Worm (Caenorhabditis elegans) whole organism, L4/young adult: ENCODE results near the gene spr-3.

Source experiments
- W03F9.2 ChIP-seq: fragments of 150-350 bp; optimal IDR thresholded peaks from 2 replicates; lab custom pipeline; 2014; ENCODE audit warnings: missing biosample characterization, missing genetic modification characterization
- dao-5 ChIP-seq: sonication (generic microtip); optimal IDR thresholded peaks from 2 replicates; lab custom pipeline; 2016; ENCODE audit warnings: missing genotype, missing genetic modification characterization, moderate library complexity, missing compliant biosample characterization
- him-1 ChIP-seq: sonication (generic microtip); optimal IDR thresholded peaks from 2 replicates; lab custom pipeline; 2016; ENCODE audit warnings: missing genotype, missing genetic modification reagents, missing genetic modification characterization, missing compliant biosample characterization

Gene spr-3

DNA sequence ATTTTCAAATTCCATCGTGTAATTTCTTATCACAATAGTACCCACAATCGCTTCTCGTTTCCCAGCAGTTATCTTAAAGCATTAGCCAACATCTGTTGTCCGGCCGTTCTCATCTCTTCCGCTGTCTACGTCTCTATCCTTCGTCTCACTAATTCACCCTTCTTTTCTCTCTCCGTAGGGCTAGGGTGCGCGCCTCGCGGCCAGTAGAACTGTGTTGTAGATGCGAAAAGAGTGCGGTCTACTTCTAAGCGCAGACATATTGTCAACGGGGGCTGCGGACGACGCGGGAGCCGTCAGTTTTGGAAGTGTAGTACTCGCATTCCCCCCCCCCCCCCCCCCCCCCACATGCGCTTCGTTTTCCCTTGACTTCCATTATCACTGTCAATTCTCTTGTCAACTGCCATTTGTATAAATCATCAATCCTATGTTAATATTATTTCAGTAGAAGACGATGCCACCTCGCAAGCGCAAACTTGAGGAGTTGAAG is at the start of gene spr-3:
spr-3 (plus strand) TSS at position 437 of the 487 bp plus-strand sequence.
- TF ChIP-seq dao-5 (tag; lab: Kevin White, UChicago) (no peak), W03F9.2 (tag; lab: Kevin White, UChicago) (no peak), him-1 (tag; lab: Kevin White, UChicago) (no peak)

ce11 chrX:4464367-4464766 is 49.5 kb upstream of the spr-3 start:
- TF ChIP-seq dao-5 (tag; lab: Kevin White, UChicago) (no peak), W03F9.2 (tag; lab: Kevin White, UChicago) (no peak), him-1 (tag; lab: Kevin White, UChicago) (no peak)

- TF ChIP-seq dao-5 (tag; lab: Kevin White, UChicago): no peak
- no peak for TF ChIP-seq him-1 (tag; lab: Kevin White, UChicago)
- no peak for TF ChIP-seq W03F9.2 (tag; lab: Kevin White, UChicago)
Measured at ce11 chrX:4466218-4466617, 47.7 kb upstream of the spr-3 start, which contains the start of gene nmur-3. Gene nmur-3 (plus strand): TSS chrX:4466518.

DNA sequence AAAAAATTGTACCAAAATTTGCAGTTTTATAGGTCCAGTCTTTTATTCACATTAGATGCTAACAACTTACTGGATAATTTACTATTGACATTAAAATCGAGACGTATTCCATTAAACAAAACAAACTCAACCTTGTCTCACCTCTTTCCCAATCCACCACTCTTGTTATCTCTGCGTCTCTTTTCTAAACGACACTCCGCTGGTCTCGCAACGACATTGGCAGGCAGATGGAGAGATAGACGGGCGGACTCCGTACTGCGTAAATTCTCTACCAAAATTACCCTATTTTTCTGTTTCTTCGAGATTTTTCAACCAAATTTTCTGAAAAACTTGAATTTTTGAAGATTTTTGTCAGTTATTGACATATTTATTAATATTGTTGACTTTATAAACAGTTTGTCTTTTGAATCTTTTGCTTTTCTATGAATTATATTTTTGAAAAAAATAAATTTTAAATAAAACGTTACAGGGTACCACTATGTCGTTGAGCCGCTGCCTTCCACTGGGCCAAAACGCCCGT is 44.5 kb upstream of the spr-3 start, which contains the start of gene asb-2:
asb-2 (plus strand) TSS at position 470 of the 520 bp plus-strand sequence.
- peak; percentile 82 for TF ChIP-seq W03F9.2 (tag; lab: Kevin White, UChicago)
- no peak for TF ChIP-seq dao-5 (tag; lab: Kevin White, UChicago)
- TF ChIP-seq him-1 (tag; lab: Kevin White, UChicago): peak; percentile 39

DNA sequence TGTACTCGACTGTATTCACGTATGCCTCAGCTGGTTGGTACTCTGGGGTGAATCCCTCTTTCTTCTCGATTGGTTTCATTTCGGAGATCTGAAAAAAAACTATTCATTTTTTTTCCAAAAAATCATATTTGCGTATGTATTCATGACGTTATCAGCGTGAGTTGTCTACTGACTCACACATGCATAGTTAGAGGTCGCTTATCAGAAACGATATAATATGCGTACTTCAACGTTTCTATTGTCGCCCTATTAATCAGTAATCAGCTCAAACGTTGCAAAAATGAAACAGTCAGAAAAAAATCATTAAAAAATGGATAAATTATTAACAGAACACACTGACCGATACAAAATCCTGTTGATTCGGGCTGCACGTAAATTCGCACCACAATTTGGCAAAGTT is 35.4 kb upstream of the spr-3 start:
- TF ChIP-seq W03F9.2 (tag; lab: Kevin White, UChicago): no peak
- no peak for TF ChIP-seq dao-5 (tag; lab: Kevin White, UChicago)
- no peak for TF ChIP-seq him-1 (tag; lab: Kevin White, UChicago)

DNA sequence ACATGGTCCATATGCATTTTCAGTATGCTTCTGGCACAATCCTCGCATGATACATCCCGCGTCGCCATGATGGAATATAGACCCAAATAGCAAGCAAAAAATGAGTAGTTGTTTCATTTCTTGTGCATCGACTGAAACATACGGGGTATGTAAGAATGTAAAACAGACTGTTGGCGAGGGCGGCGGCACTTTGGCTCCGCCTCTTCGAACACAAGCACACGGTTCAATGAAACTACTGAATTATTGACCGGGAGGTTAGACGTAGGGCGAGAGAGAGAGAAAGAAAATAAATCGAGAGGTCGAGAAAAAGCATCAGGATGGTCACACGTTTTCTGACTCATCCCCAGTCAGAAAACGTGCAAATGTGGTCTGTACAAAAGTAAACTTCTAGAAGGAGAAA is 33.9 kb upstream of the spr-3 start:
- TF ChIP-seq W03F9.2 (tag; lab: Kevin White, UChicago) (no peak), dao-5 (tag; lab: Kevin White, UChicago) (no peak), him-1 (tag; lab: Kevin White, UChicago) (no peak)

DNA sequence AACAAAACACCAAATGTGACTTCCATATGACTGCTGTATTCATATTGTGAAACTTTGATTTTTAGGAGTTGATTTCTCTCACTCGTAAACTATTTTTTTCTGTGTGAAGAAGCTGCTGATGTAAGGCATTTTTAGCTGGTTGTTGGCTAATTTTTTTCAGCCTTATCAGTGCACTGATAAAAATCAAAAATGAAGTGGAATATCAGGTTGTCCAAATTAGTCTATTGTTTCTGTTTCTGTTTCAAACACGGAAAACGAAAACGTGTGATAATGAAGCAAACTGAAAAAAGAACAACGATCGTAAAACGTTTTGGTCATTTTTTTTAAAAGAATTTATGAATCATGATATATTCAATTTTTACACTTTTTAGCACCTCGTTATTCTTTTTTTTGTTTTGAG is 33.1 kb upstream of the spr-3 start:
- no peak for TF ChIP-seq dao-5 (tag; lab: Kevin White, UChicago)
- no peak for TF ChIP-seq him-1 (tag; lab: Kevin White, UChicago)
- TF ChIP-seq W03F9.2 (tag; lab: Kevin White, UChicago): no peak

DNA sequence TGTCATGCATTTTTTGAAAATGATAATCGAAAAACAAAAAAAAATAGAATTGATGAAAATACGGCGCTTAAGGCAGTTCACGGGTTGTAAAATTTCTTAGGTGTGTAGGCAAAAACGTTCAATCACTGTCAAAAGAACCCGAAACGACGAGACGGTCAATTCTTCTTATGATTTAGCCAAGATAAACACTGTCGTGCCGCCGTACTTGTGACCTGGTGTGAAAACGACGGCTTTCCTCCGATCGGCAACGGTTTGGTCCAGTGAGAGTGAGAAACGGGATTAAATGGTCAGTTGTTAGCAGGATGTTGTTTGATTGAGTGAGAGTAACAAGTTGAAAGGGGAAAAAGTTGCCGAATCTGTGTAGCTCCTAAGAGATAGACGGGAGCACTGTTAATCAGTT is 29.8 kb upstream of the spr-3 start:
- TF ChIP-seq him-1 (tag; lab: Kevin White, UChicago) (no peak), W03F9.2 (tag; lab: Kevin White, UChicago) (no peak), dao-5 (tag; lab: Kevin White, UChicago) (no peak)

ce11 chrX:4488807-4489336 is 25.0 kb upstream of the spr-3 start, which contains the start of gene ncr-1:
Gene ncr-1 (minus strand): TSS chrX:4488857.
- TF ChIP-seq W03F9.2 (tag; lab: Kevin White, UChicago) (no peak), dao-5 (tag; lab: Kevin White, UChicago) (no peak), him-1 (tag; lab: Kevin White, UChicago) (no peak)

- no peak for TF ChIP-seq W03F9.2 (tag; lab: Kevin White, UChicago)
- no peak for TF ChIP-seq dao-5 (tag; lab: Kevin White, UChicago)
- no peak for TF ChIP-seq him-1 (tag; lab: Kevin White, UChicago)
Measured at ce11 chrX:4490400-4490799, 23.5 kb upstream of the spr-3 start.

DNA sequence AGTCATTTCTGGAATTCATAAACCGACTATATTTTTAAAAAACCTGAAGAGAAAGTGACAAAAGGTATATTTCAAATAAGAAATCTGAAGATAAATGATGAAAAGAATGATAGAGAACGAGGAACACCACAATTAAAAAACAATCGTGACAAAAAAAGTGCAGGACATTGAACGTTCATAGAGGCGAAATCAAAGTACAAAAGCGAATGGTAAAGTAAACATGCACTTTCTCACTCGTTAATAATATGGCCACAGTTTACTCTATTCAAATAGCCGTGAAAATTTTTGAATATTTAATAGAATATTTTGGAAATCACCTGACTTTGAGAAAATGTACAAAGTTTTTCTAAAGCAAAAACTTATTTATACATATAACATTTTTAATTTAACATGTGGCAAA is 21.7 kb upstream of the spr-3 start, which contains the start of gene F46H6.5:
F46H6.5 (minus strand) TSS at position 10 of the 400 bp plus-strand sequence.
- no peak for TF ChIP-seq him-1 (tag; lab: Kevin White, UChicago)
- no peak for TF ChIP-seq W03F9.2 (tag; lab: Kevin White, UChicago)
- no peak for TF ChIP-seq dao-5 (tag; lab: Kevin White, UChicago)

- no peak for TF ChIP-seq W03F9.2 (tag; lab: Kevin White, UChicago)
- TF ChIP-seq dao-5 (tag; lab: Kevin White, UChicago): no peak
- TF ChIP-seq him-1 (tag; lab: Kevin White, UChicago): no peak
Measured at ce11 chrX:4493439-4494006, 20.4 kb upstream of the spr-3 start.

DNA sequence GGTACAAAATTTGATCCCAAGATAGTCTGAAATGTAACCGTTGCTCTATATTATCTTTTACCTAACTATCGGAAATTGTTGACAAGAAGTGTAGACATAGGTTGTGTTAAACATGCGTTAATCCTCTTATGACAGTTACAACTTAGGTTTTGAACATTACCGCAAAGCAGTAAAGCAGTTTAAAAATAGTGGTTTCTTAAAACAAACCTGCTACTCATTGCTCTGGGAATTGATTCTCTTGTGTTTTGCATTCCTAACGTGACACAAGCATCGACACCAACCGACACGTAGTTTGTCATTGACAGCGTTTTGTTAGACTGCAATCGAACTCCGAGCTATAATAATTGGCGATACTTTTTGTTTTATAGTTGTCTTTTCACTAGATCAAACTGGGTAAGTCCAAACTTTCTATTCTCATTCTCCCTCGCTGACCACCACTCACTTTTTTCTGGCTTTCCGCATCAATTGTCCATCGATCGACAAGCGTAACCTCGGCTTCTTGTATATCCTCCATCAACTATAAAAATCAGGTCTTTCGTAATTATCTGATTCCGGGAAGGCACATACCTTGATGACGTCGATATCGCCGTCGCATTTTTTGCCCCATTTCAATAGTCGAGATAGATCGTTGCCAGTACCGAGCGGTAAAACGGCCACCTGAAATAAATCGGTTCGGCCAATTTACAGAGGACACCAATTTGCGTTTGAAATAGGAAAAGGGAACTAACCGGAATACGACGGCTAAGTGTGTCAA is 17.9 kb upstream of the spr-3 start:
- TF ChIP-seq dao-5 (tag; lab: Kevin White, UChicago) (no peak), him-1 (tag; lab: Kevin White, UChicago) (no peak), W03F9.2 (tag; lab: Kevin White, UChicago) (no peak)
